Worm (Caenorhabditis elegans) whole organism, early embryonic: Measurements from ENCODE around the gene C49C3.8.

Experiments
- B0310.2 ChIP-seq: sonication (generic microtip); optimal IDR thresholded peaks from 2 replicates; lab custom pipeline; 2016; ENCODE audit warnings: mild to moderate bottlenecking, missing genetic modification characterization, missing compliant biosample characterization
- F13C5.2 ChIP-seq: sonication (generic microtip); optimal IDR thresholded peaks from 2 replicates; lab custom pipeline; 2017; ENCODE audit warnings: mild to moderate bottlenecking, missing genetic modification characterization, inconsistent platforms, missing compliant biosample characterization
- aly-1 ChIP-seq: sonication (generic microtip); optimal IDR thresholded peaks from 2 replicates; lab custom pipeline; 2016; ENCODE audit warnings: missing genetic modification characterization, missing compliant biosample characterization
- ama-1 ChIP-seq: fragments of 150-350 bp; optimal IDR thresholded peaks from 2 replicates; lab custom pipeline; 2014
- ceh-13 ChIP-seq: fragments of 200-800 bp; sonication (Bioruptor generic); optimal IDR thresholded peaks from 2 replicates; lab custom pipeline; 2018; ENCODE audit warnings: mild to moderate bottlenecking, missing genetic modification characterization, missing compliant biosample characterization
- ceh-36 ChIP-seq: sonication (generic microtip); optimal IDR thresholded peaks from 2 replicates; lab custom pipeline; 2016; ENCODE audit warnings: missing genetic modification characterization, inconsistent platforms, missing compliant biosample characterization
- ets-7 ChIP-seq: sonication (generic microtip); optimal IDR thresholded peaks from 2 replicates; lab custom pipeline; 2016; ENCODE audit warnings: missing genotype, missing genetic modification characterization, missing compliant biosample characterization
- flt-1 ChIP-seq: fragments of 200-800 bp; sonication (Bioruptor generic); IDR thresholded peaks from 2 replicates; pipeline ENCODE4 v1.3.6; 2022; ENCODE audit warnings: missing genetic modification characterization, missing compliant biosample characterization
- hmbx-1 ChIP-seq: sonication (generic microtip); optimal IDR thresholded peaks from 2 replicates; lab custom pipeline; 2016; ENCODE audit warnings: mild to moderate bottlenecking, missing genetic modification characterization, missing compliant biosample characterization
- hmg-4 ChIP-seq: fragments of 200-800 bp; sonication (Bioruptor generic); optimal IDR thresholded peaks from 2 replicates; lab custom pipeline; 2018; ENCODE audit warnings: mild to moderate bottlenecking, missing genetic modification characterization, missing compliant biosample characterization
- hnd-1 ChIP-seq: sonication (generic microtip); optimal IDR thresholded peaks from 2 replicates; lab custom pipeline; 2016; ENCODE audit warnings: missing genetic modification characterization, missing compliant biosample characterization
- pes-1 ChIP-seq: fragments of 200-800 bp; sonication (Bioruptor generic); IDR thresholded peaks from 2 replicates; pipeline ENCODE4 v1.3.6; 2022; ENCODE audit warnings: missing genetic modification reagents, missing genetic modification characterization, missing compliant biosample characterization
- scrt-1 ChIP-seq: fragments of 200-800 bp; sonication (Bioruptor generic); IDR thresholded peaks from 2 replicates; pipeline ENCODE4 v1.3.6; 2022; ENCODE audit warnings: missing genetic modification characterization, missing compliant biosample characterization
- sea-1 ChIP-seq: fragments of 200-800 bp; sonication (Bioruptor generic); conservative IDR thresholded peaks from 2 replicates; pipeline ENCODE4 v1.3.6; 2022; ENCODE audit warnings: missing genetic modification characterization, missing compliant biosample characterization
- tbx-11 ChIP-seq: fragments of 200-800 bp; sonication (Bioruptor generic); IDR thresholded peaks from 2 replicates; pipeline ENCODE4 v1.3.6; 2022; ENCODE audit warnings: missing genetic modification characterization, missing compliant biosample characterization
- tbx-37 ChIP-seq: fragments of 200-800 bp; sonication (Bioruptor generic); conservative IDR thresholded peaks from 2 replicates; pipeline ENCODE4 v1.3.6; 2022; ENCODE audit warnings: missing genetic modification reagents, missing genetic modification characterization, missing compliant biosample characterization
- tra-4 ChIP-seq: sonication (generic microtip); optimal IDR thresholded peaks from 2 replicates; lab custom pipeline; 2017; ENCODE audit warnings: missing genetic modification characterization, missing compliant biosample characterization

C49C3.8 gene

DNA sequence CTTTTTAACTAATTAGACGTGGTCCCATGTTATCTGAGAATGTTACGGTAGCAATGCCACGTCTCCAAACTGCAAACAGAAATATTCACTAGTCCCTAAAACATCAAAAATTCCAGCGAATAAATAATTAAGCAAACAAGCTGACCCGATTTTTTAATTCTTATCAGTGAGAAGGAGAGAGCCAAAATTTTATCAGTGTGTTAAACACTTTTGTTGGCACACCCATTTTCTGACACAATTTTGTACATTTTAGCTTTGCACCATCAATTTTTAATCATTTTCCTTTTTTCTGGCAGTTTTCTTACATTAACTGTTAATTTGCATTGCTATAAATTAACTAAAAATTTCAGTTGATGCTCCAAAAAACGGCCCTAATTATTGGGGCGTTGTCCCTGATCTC lies 14.6 kb upstream of the C49C3.8 start, which contains the start of gene C49C3.4:
Gene C49C3.4, plus strand, starts transcription at position 351 of the 400 bp plus-strand sequence.
- no peak for TF ChIP-seq aly-1 (tag; lab: Kevin White, UChicago)
- TF ChIP-seq scrt-1 (GFP tag; lab: Robert Waterston, UW), result no peak
- no peak for TF ChIP-seq B0310.2
- no peak for TF ChIP-seq tbx-37
- TF ChIP-seq pes-1 (GFP tag; lab: Robert Waterston, UW), result no peak
- TF ChIP-seq hmbx-1, result no peak
- no peak for TF ChIP-seq tra-4 (tag; lab: Kevin White, UChicago)
- no peak for TF ChIP-seq flt-1 (GFP tag; lab: Robert Waterston, UW)
- TF ChIP-seq ets-7 (tag; lab: Kevin White, UChicago), result no peak
- no peak for TF ChIP-seq F13C5.2
- TF ChIP-seq ceh-36 (tag; lab: Kevin White, UChicago), result no peak

- TF ChIP-seq hnd-1 (tag; lab: Kevin White, UChicago) (no peak), ama-1 (lab: Kevin White, UChicago) (no peak), tra-4 (tag; lab: Kevin White, UChicago) (no peak), B0310.2 (no peak)
Observed at ce11 chrIV:17328834-17329233, 6.2 kb upstream of the C49C3.8 start, which contains the start of gene ceh-88. ceh-88 (plus strand) TSS chrIV:17329188.

ce11 chrIV:17331100-17331577 lies 3.9 kb upstream of the C49C3.8 start, which contains the start of gene C49C3.6:
C49C3.6 (plus strand) TSS chrIV:17331527.
- TF ChIP-seq hmg-4 (GFP tag; lab: Kevin White, UChicago) (no peak), F13C5.2 (no peak), scrt-1 (GFP tag; lab: Robert Waterston, UW) (no peak), aly-1 (tag; lab: Kevin White, UChicago) (no peak)

DNA sequence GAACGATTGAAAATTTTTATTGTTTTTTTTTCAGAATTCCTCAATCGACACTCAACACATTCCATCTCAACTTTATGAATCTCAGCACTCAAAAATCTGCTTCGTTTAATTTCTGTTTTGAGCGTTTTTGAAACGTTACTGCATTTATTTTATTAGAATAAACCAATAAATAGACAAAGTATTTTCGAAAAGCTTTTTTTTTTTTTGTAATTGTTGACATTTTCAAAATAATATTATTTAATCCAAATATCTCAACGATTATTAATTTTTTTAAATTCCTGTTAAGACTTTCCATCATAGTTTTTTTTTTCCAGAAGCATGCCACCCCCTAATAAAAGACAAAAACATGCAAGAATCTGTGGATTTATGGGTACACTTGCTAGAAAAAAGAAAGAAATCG lies 2.7 kb upstream of the C49C3.8 start, which contains the start of gene C49C3.7:
Gene C49C3.7, plus strand, starts transcription at position 301 of the 400 bp plus-strand sequence.
- TF ChIP-seq ceh-36 (tag; lab: Kevin White, UChicago), result no peak

- TF ChIP-seq sea-1 (no peak), tra-4 (tag; lab: Kevin White, UChicago) (no peak), B0310.2 (no peak), hnd-1 (tag; lab: Kevin White, UChicago) (no peak), tbx-37 (no peak), ceh-36 (tag; lab: Kevin White, UChicago) (no peak), ceh-13 (GFP tag; lab: Kevin White, UChicago) (no peak), tbx-11 (GFP tag; lab: Robert Waterston, UW) (no peak), ets-7 (tag; lab: Kevin White, UChicago) (no peak), aly-1 (tag; lab: Kevin White, UChicago) (no peak), scrt-1 (GFP tag; lab: Robert Waterston, UW) (no peak), hmg-4 (GFP tag; lab: Kevin White, UChicago) (no peak), flt-1 (GFP tag; lab: Robert Waterston, UW) (no peak)
Observed at ce11 chrIV:17333542-17334281, 1.3 kb upstream of the C49C3.8 start, which contains the start of gene C49C3.15. C49C3.15 (plus strand) TSS chrIV:17334231.

DNA sequence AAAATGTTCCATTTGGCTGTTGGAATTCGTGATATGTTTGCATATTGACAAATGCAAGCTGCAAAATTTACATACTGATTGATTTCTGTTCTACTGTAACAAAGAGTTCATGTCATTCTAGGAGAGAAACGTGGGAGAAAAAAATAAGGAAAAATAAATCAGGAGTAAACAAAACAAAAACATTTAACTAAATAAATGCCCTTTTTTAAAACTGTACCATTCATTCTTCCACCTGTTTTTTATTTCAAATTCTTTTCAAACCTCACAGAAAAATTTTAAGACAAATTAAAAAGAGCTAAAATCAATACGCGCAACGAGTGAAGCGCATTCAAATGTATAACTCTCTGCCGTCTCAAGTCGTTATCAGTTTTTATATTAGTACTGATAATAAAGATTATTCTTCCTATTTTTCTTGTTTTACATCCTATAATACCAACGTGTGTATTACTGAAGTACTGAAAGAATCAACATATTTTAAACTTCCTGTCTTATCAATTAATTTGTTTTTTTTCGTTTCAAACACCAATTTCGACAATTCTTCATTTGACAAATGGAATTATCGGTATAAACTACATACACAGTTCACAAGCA lies 4.0 kb downstream of the C49C3.8 start, which contains the start of gene C49C3.10:
Gene C49C3.10, minus strand, starts transcription at position 51 of the 591 bp plus-strand sequence.
- TF ChIP-seq B0310.2, result no peak
- no peak for TF ChIP-seq tbx-11 (GFP tag; lab: Robert Waterston, UW)
- no peak for TF ChIP-seq ceh-36 (tag; lab: Kevin White, UChicago)
- no peak for TF ChIP-seq ama-1 (lab: Kevin White, UChicago)
- no peak for TF ChIP-seq tbx-37
- no peak for TF ChIP-seq hnd-1 (tag; lab: Kevin White, UChicago)
- TF ChIP-seq sea-1, result no peak
- TF ChIP-seq flt-1 (GFP tag; lab: Robert Waterston, UW), result no peak
- TF ChIP-seq F13C5.2, result no peak
- no peak for TF ChIP-seq pes-1 (GFP tag; lab: Robert Waterston, UW)
- no peak for TF ChIP-seq ceh-13 (GFP tag; lab: Kevin White, UChicago)

DNA sequence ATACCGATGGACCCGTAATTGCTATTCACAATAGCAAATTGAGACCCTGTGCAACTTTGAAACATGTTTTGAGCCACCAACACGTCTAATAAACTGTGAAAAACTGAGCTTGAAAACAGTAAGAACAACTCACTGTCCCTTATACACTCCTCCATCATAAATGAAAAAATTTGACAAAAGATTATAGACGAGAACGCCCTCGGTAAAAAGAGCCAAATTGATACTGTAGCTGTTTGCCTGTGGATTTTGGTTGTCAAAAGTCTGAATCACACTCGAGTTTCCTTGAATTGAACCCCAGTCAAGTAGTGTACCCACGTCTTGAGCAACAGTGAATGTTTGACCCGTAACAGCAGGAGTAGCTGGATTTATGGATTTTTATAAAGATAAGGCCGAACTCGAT lies 6.0 kb downstream of the C49C3.8 start:
- TF ChIP-seq aly-1 (tag; lab: Kevin White, UChicago), result no peak
- no peak for TF ChIP-seq pes-1 (GFP tag; lab: Robert Waterston, UW)
- TF ChIP-seq tbx-37, result no peak
- TF ChIP-seq B0310.2, result no peak
- no peak for TF ChIP-seq ceh-13 (GFP tag; lab: Kevin White, UChicago)
- TF ChIP-seq ama-1 (lab: Kevin White, UChicago), result no peak

- TF ChIP-seq sea-1, result no peak
- no peak for TF ChIP-seq F13C5.2
- no peak for TF ChIP-seq tbx-11 (GFP tag; lab: Robert Waterston, UW)
- no peak for TF ChIP-seq flt-1 (GFP tag; lab: Robert Waterston, UW)
- TF ChIP-seq ets-7 (tag; lab: Kevin White, UChicago), result no peak
- TF ChIP-seq hmbx-1, result no peak
- TF ChIP-seq pes-1 (GFP tag; lab: Robert Waterston, UW), result no peak
- no peak for TF ChIP-seq ceh-36 (tag; lab: Kevin White, UChicago)
- TF ChIP-seq scrt-1 (GFP tag; lab: Robert Waterston, UW), result no peak
- TF ChIP-seq tra-4 (tag; lab: Kevin White, UChicago), result no peak
- no peak for TF ChIP-seq hnd-1 (tag; lab: Kevin White, UChicago)
Observed at ce11 chrIV:17342179-17342578, 7.2 kb downstream of the C49C3.8 start, which contains the start of gene C49C3.9. C49C3.9 (minus strand) TSS chrIV:17342314.
